Fruit fly (Drosophila melanogaster) whole organism, embryonic: ENCODE results near the gene CG34138.

Experiments used
- Atf3 ChIP-seq: fragments of 200-800 bp; sonication (Bioruptor generic); optimal IDR thresholded peaks from 3 replicates; lab custom pipeline; 2016; ENCODE audit warnings: missing biosample characterization, missing genetic modification characterization
- C15 ChIP-seq: fragments of 200-800 bp; sonication (Bioruptor generic); IDR thresholded peaks from 3 replicates; pipeline ENCODE4 v1.3.6; 2022; ENCODE audit warnings: missing biosample characterization, missing genetic modification characterization
- CG10431 ChIP-seq: fragments of 200-800 bp; sonication (Bioruptor generic); optimal IDR thresholded peaks from 3 replicates; lab custom pipeline; 2018; ENCODE audit warnings: missing biosample characterization, mild to moderate bottlenecking, missing genetic modification characterization
- CG11247 ChIP-seq: fragments of 200-800 bp; sonication (Bioruptor generic); IDR thresholded peaks from 2 replicates; pipeline ENCODE4 v1.3.6; 2022; ENCODE audit warnings: missing biosample characterization, missing genetic modification characterization
- CG11398 ChIP-seq: fragments of 200-800 bp; sonication (Bioruptor generic); optimal IDR thresholded peaks from 2 replicates; lab custom pipeline; 2016; ENCODE audit warnings: missing biosample characterization, missing genetic modification characterization
- CG12104 ChIP-seq: fragments of 200-800 bp; sonication (Bioruptor generic); optimal IDR thresholded peaks from 3 replicates; lab custom pipeline; 2016; ENCODE audit warnings: missing biosample characterization, missing genetic modification characterization
- CG12391 ChIP-seq: fragments of 200-800 bp; sonication (Bioruptor generic); optimal IDR thresholded peaks from 3 replicates; lab custom pipeline; 2018; ENCODE audit warnings: missing biosample characterization, mild to moderate bottlenecking, missing genetic modification characterization, moderate library complexity
- CG13424 ChIP-seq: fragments of 200-800 bp; sonication (Bioruptor generic); optimal IDR thresholded peaks from 2 replicates; lab custom pipeline; 2019; ENCODE audit warnings: missing biosample characterization, mild to moderate bottlenecking, missing genetic modification characterization, moderate library complexity
- CG13894 ChIP-seq: fragments of 200-800 bp; sonication (Bioruptor generic); optimal IDR thresholded peaks from 3 replicates; lab custom pipeline; 2018; ENCODE audit warnings: missing biosample characterization, mild to moderate bottlenecking, missing genetic modification characterization, moderate library complexity
- CG14441 ChIP-seq: fragments of 200-800 bp; sonication (Bioruptor generic); IDR thresholded peaks from 2 replicates; pipeline ENCODE4 v1.3.6; 2022; ENCODE audit warnings: missing biosample characterization, missing genetic modification characterization
- CG1602 ChIP-seq: fragments of 200-800 bp; sonication (Bioruptor generic); optimal IDR thresholded peaks from 3 replicates; lab custom pipeline; 2016; ENCODE audit warnings: missing biosample characterization, missing genetic modification characterization
- CG17802 ChIP-seq: fragments of 200-800 bp; sonication (Bioruptor generic); optimal IDR thresholded peaks from 2 replicates; lab custom pipeline; 2018; ENCODE audit warnings: missing biosample characterization, mild to moderate bottlenecking, missing genetic modification characterization, moderate library complexity
- CG18476 ChIP-seq: fragments of 200-800 bp; sonication (Bioruptor generic); optimal IDR thresholded peaks from 2 replicates; lab custom pipeline; 2016; ENCODE audit warnings: missing biosample characterization, mild to moderate bottlenecking, missing genetic modification characterization
- CG18619 ChIP-seq: fragments of 200-800 bp; sonication (Bioruptor generic); optimal IDR thresholded peaks from 3 replicates; lab custom pipeline; 2017; ENCODE audit warnings: missing biosample characterization, mild to moderate bottlenecking, missing genetic modification characterization
- CG2116 ChIP-seq: fragments of 200-800 bp; sonication (Bioruptor generic); optimal IDR thresholded peaks from 3 replicates; lab custom pipeline; 2018; ENCODE audit warnings: missing biosample characterization, mild to moderate bottlenecking, missing genetic modification characterization
- CG2712 ChIP-seq: fragments of 200-800 bp; optimal IDR thresholded peaks from 3 replicates; lab custom pipeline; 2019; ENCODE audit warnings: missing biosample characterization, mild to moderate bottlenecking, missing genetic modification characterization, moderate library complexity
- CG30403 ChIP-seq: fragments of 200-800 bp; sonication (Bioruptor generic); optimal IDR thresholded peaks from 3 replicates; lab custom pipeline; 2016; ENCODE audit warnings: missing biosample characterization, missing genetic modification characterization
- CG3065 ChIP-seq: fragments of 200-800 bp; sonication (Bioruptor generic); optimal IDR thresholded peaks from 2 replicates; lab custom pipeline; 2016; ENCODE audit warnings: missing biosample characterization, missing genetic modification characterization
- CG31365 ChIP-seq: fragments of 200-800 bp; sonication (Bioruptor generic); optimal IDR thresholded peaks from 2 replicates; lab custom pipeline; 2018; ENCODE audit warnings: missing biosample characterization, mild to moderate bottlenecking, missing genetic modification characterization
- CG3163 ChIP-seq: fragments of 200-800 bp; sonication (Bioruptor generic); optimal IDR thresholded peaks from 3 replicates; lab custom pipeline; 2016; ENCODE audit warnings: missing biosample characterization, missing genetic modification characterization
- CG3281 ChIP-seq: fragments of 200-800 bp; sonication (Bioruptor generic); optimal IDR thresholded peaks from 3 replicates; lab custom pipeline; 2017; ENCODE audit warnings: missing biosample characterization, mild to moderate bottlenecking, missing genetic modification characterization
- CG4730 ChIP-seq: fragments of 200-800 bp; sonication (Bioruptor generic); IDR thresholded peaks from 2 replicates; pipeline ENCODE4 v1.3.6; 2022; ENCODE audit warnings: missing biosample characterization, missing genetic modification characterization
- CG5180 ChIP-seq: fragments of 200-800 bp; sonication (Bioruptor generic); optimal IDR thresholded peaks from 3 replicates; lab custom pipeline; 2017; ENCODE audit warnings: missing biosample characterization, missing genetic modification characterization, mild to moderate bottlenecking, moderate library complexity, missing genetic modification reagents
- CG6791 ChIP-seq: fragments of 200-800 bp; sonication (Bioruptor generic); IDR thresholded peaks from 3 replicates; pipeline ENCODE4 v1.3.6; 2022; ENCODE audit warnings: missing biosample characterization, missing genetic modification characterization; ENCODE audit not compliant: partially characterized antibody
- CG7987 ChIP-seq: fragments of 200-800 bp; sonication (Bioruptor generic); optimal IDR thresholded peaks from 2 replicates; lab custom pipeline; 2018; ENCODE audit warnings: missing biosample characterization, mild to moderate bottlenecking, missing genetic modification characterization, moderate library complexity
- CG8089 ChIP-seq: fragments of 200-800 bp; sonication (Bioruptor generic); optimal IDR thresholded peaks from 3 replicates; lab custom pipeline; 2016; ENCODE audit warnings: missing biosample characterization, missing genetic modification characterization
- Fer3 ChIP-seq: fragments of 200-800 bp; sonication (Bioruptor generic); optimal IDR thresholded peaks from 2 replicates; lab custom pipeline; 2018; ENCODE audit warnings: missing biosample characterization, mild to moderate bottlenecking, missing genetic modification characterization, moderate library complexity
- H2.0 ChIP-seq: fragments of 200-800 bp; sonication (Bioruptor generic); IDR thresholded peaks from 2 replicates; pipeline ENCODE4 v1.3.6; 2022; ENCODE audit warnings: missing biosample characterization, missing genetic modification characterization
- Med ChIP-seq: fragments of 200-800 bp; sonication (Bioruptor generic); peaks from one replicate; lab custom pipeline; 2016; ENCODE audit warnings: missing biosample characterization, missing genetic modification characterization, mild to moderate bottlenecking, inconsistent platforms, moderate library complexity
- Meics ChIP-seq: fragments of 200-800 bp; sonication (Bioruptor generic); optimal IDR thresholded peaks from 2 replicates; lab custom pipeline; 2017; ENCODE audit warnings: missing biosample characterization, mild to moderate bottlenecking, missing genetic modification characterization
- Mrtf ChIP-seq: fragments of 200-800 bp; sonication (Bioruptor generic); IDR thresholded peaks from 3 replicates; pipeline ENCODE4 v1.3.6; 2022; ENCODE audit warnings: missing biosample characterization, missing genetic modification characterization
- Pdp1 ChIP-seq, 2 experiments: fragments of 200-800 bp; sonication (Bioruptor generic); optimal IDR thresholded peaks; 3 replicates each; lab custom pipeline; 2016; ENCODE audit warnings: missing biosample characterization in 2 of 2, missing genetic modification characterization in 2 of 2, mild to moderate bottlenecking in 1 of 2, moderate library complexity in 1 of 2
- Six4 ChIP-seq: fragments of 200-800 bp; sonication (Bioruptor generic); optimal IDR thresholded peaks from 2 replicates; lab custom pipeline; 2016; ENCODE audit warnings: missing biosample characterization, missing genetic modification characterization
- Tbp ChIP-seq: fragments of >200 bp; optimal IDR thresholded peaks from 2 replicates; lab custom pipeline; 2018; ENCODE audit warnings: missing biosample characterization, missing genetic modification characterization
- ash1 ChIP-seq: fragments of 200-800 bp; sonication (Bioruptor generic); optimal IDR thresholded peaks from 2 replicates; lab custom pipeline; 2018; ENCODE audit warnings: missing biosample characterization, mild to moderate bottlenecking, missing genetic modification characterization
- caup ChIP-seq: fragments of 200-800 bp; sonication (Bioruptor generic); optimal IDR thresholded peaks from 3 replicates; lab custom pipeline; 2017; ENCODE audit warnings: missing biosample characterization, mild to moderate bottlenecking, missing genetic modification characterization, moderate library complexity; ENCODE audit not compliant: severe bottlenecking
- chinmo ChIP-seq: fragments of 200-800 bp; sonication (Bioruptor generic); IDR thresholded peaks from 4 replicates; pipeline ENCODE4 v1.3.6; 2022; ENCODE audit warnings: missing biosample characterization, missing genetic modification characterization; ENCODE audit not compliant: partially characterized antibody
- croc ChIP-seq: fragments of 200-800 bp; sonication (Bioruptor generic); conservative IDR thresholded peaks from 3 replicates; pipeline ENCODE4 v1.3.6; 2022; ENCODE audit warnings: missing biosample characterization, missing genetic modification characterization
- da ChIP-seq: fragments of 200-800 bp; sonication (Bioruptor generic); optimal IDR thresholded peaks from 2 replicates; lab custom pipeline; 2016; ENCODE audit warnings: missing biosample characterization, missing genetic modification characterization
- exex ChIP-seq: fragments of 200-800 bp; sonication (Bioruptor generic); optimal IDR thresholded peaks from 4 replicates; lab custom pipeline; 2018; ENCODE audit warnings: missing biosample characterization, mild to moderate bottlenecking, missing genetic modification characterization, moderate library complexity
- kni ChIP-seq: fragments of 200-800 bp; sonication (Bioruptor generic); optimal IDR thresholded peaks from 3 replicates; lab custom pipeline; 2017; ENCODE audit warnings: mild to moderate bottlenecking, missing biosample characterization, missing genetic modification reagents, missing genetic modification characterization
- knrl ChIP-seq: fragments of 200-800 bp; sonication (Bioruptor generic); IDR thresholded peaks from 3 replicates; pipeline ENCODE4 v1.3.6; 2022; ENCODE audit warnings: missing biosample characterization, missing genetic modification characterization; ENCODE audit not compliant: partially characterized antibody
- lab ChIP-seq: fragments of 200-800 bp; sonication (Bioruptor generic); optimal IDR thresholded peaks from 3 replicates; lab custom pipeline; 2017; ENCODE audit warnings: missing biosample characterization, missing genetic modification characterization, mild to moderate bottlenecking, moderate library complexity, missing genetic modification reagents
- nmo ChIP-seq: fragments of 200-800 bp; sonication (Bioruptor generic); optimal IDR thresholded peaks from 2 replicates; lab custom pipeline; 2018; ENCODE audit warnings: missing biosample characterization, mild to moderate bottlenecking, missing genetic modification characterization, moderate library complexity
- peb ChIP-seq: fragments of 200-800 bp; sonication (Bioruptor generic); IDR thresholded peaks from 2 replicates; pipeline ENCODE4 v1.3.6; 2022; ENCODE audit warnings: missing biosample characterization, missing genetic modification characterization
- phol ChIP-seq: fragments of 200-800 bp; sonication (Bioruptor generic); optimal IDR thresholded peaks from 3 replicates; lab custom pipeline; 2018; ENCODE audit warnings: missing biosample characterization, mild to moderate bottlenecking, missing genetic modification characterization, moderate library complexity
- rib ChIP-seq: fragments of 200-800 bp; sonication (Bioruptor generic); IDR thresholded peaks from 2 replicates; pipeline ENCODE4 v1.3.6; 2022; ENCODE audit warnings: missing biosample characterization, missing genetic modification characterization
- scrt ChIP-seq: fragments of 200-800 bp; sonication (Bioruptor generic); optimal IDR thresholded peaks from 2 replicates; lab custom pipeline; 2018; ENCODE audit warnings: missing biosample characterization, mild to moderate bottlenecking, missing genetic modification characterization, moderate library complexity
- sens ChIP-seq: fragments of 200-800 bp; sonication (Bioruptor generic); peaks from one replicate; lab custom pipeline; 2016; ENCODE audit warnings: missing biosample characterization, missing genetic modification characterization
- slbo ChIP-seq: fragments of 200-800 bp; sonication (Bioruptor generic); IDR thresholded peaks from 2 replicates; pipeline ENCODE4 v1.3.6; 2022; ENCODE audit warnings: missing biosample characterization, missing genetic modification characterization
- vvl ChIP-seq: fragments of 200-800 bp; sonication (Bioruptor generic); IDR thresholded peaks from 2 replicates; pipeline ENCODE4 v1.3.6; 2022; ENCODE audit warnings: missing biosample characterization, missing genetic modification characterization

Gene CG34138

dm6 chr3R:19619908-19620307, 14.8 kb upstream of the CG34138 start:
- no peak for TF ChIP-seq rib (GFP tag; lab: Robert Waterston, UW)
- TF ChIP-seq croc (GFP tag; lab: Robert Waterston, UW), result no peak
- peak; percentile 29 for TF ChIP-seq CG7987
- TF ChIP-seq CG31365 (tag; lab: Kevin White, UChicago), result no peak
- TF ChIP-seq phol, result no peak
- TF ChIP-seq CG30403 (GFP tag; lab: Kevin White, UChicago), result no peak
- no peak for TF ChIP-seq scrt (GFP tag; lab: Kevin White, UChicago)
- no peak for TF ChIP-seq CG12391
- no peak for TF ChIP-seq C15 (GFP tag; lab: Robert Waterston, UW)
- peak; percentile 19 for TF ChIP-seq sens (GFP tag; lab: Kevin White, UChicago)
- no peak for TF ChIP-seq CG17802 (tag; lab: Kevin White, UChicago)
- peak; percentile 80 for TF ChIP-seq Med (GFP tag; lab: Kevin White, UChicago)
- no peak for TF ChIP-seq Pdp1 (GFP tag; optimal IDR thresholded peaks at IDR 0.05; lab: Kevin White, UChicago)
- TF ChIP-seq CG4730, result no peak
- peak; percentile 50 for TF ChIP-seq CG13894 (tag; lab: Kevin White, UChicago)
- TF ChIP-seq nmo (GFP tag; lab: Kevin White, UChicago), result no peak
- no peak for TF ChIP-seq CG11398 (GFP tag; lab: Kevin White, UChicago)
- no peak for TF ChIP-seq CG5180 (GFP tag; lab: Kevin White, UChicago)
- TF ChIP-seq CG3163, result no peak
- TF ChIP-seq Atf3 (GFP tag; lab: Kevin White, UChicago), result no peak
- peak; percentile 8 for TF ChIP-seq CG3281
- 0 out of 4 replicates have a peak, but pooled peaks have one; percentile 71 for TF ChIP-seq chinmo (GFP tag; lab: Robert Waterston, UW)
- TF ChIP-seq peb (GFP tag; lab: Robert Waterston, UW), result no peak
- no peak for TF ChIP-seq knrl (GFP tag; lab: Robert Waterston, UW)
- TF ChIP-seq H2.0 (GFP tag; lab: Robert Waterston, UW), result no peak
- TF ChIP-seq da, result no peak
- no peak for TF ChIP-seq Mrtf (GFP tag; lab: Robert Waterston, UW)
- TF ChIP-seq ash1 (GFP tag; lab: Kevin White, UChicago), result no peak
- peak; percentile 28 for TF ChIP-seq lab (GFP tag; lab: Kevin White, UChicago)
- no peak for TF ChIP-seq Six4 (GFP tag; lab: Kevin White, UChicago)
- 0 out of 2 replicates have a peak, but pooled peaks have one; percentile 10 for TF ChIP-seq vvl (GFP tag; lab: Robert Waterston, UW)
- TF ChIP-seq CG18619, result no peak
- TF ChIP-seq CG12104, result no peak
- TF ChIP-seq Fer3 (tag; lab: Kevin White, UChicago), result no peak
- TF ChIP-seq CG2116 (GFP tag; lab: Kevin White, UChicago), result no peak
- no peak for TF ChIP-seq CG8089 (GFP tag; lab: Kevin White, UChicago)
- no peak for TF ChIP-seq CG10431
- TF ChIP-seq kni (GFP tag; lab: Kevin White, UChicago), result no peak
- no peak for TF ChIP-seq CG2712
- no peak for TF ChIP-seq CG14441
- no peak for TF ChIP-seq CG18476
- no peak for TF ChIP-seq CG6791
- TF ChIP-seq exex (tag; lab: Kevin White, UChicago), result peak; percentile 61
- no peak for TF ChIP-seq caup
- no peak for TF ChIP-seq CG13424
- no peak for TF ChIP-seq CG11247
- TF ChIP-seq Meics, result no peak
- no peak for TF ChIP-seq CG3065 (GFP tag; lab: Kevin White, UChicago)
- TF ChIP-seq slbo, result no peak
- no peak for TF ChIP-seq CG1602 (GFP tag; lab: Kevin White, UChicago)
- no peak for TF ChIP-seq Tbp
